Fruit fly (Drosophila melanogaster) whole organism, embryonic: Measurements from ENCODE around the gene CG33258.

Experiments
- Bgb ChIP-seq: fragments of 200-800 bp; sonication (Bioruptor generic); IDR thresholded peaks from 2 replicates; pipeline ENCODE4 v1.3.6; 2022; ENCODE audit warnings: missing biosample characterization, missing genetic modification characterization; ENCODE audit not compliant: partially characterized antibody
- CG11247 ChIP-seq: fragments of 200-800 bp; sonication (Bioruptor generic); IDR thresholded peaks from 2 replicates; pipeline ENCODE4 v1.3.6; 2022; ENCODE audit warnings: missing biosample characterization, missing genetic modification characterization
- CG11723 ChIP-seq: fragments of 200-800 bp; sonication (Bioruptor generic); optimal IDR thresholded peaks from 2 replicates; lab custom pipeline; 2017; ENCODE audit warnings: missing biosample characterization, mild to moderate bottlenecking, missing genetic modification characterization
- CG12104 ChIP-seq: fragments of 200-800 bp; sonication (Bioruptor generic); optimal IDR thresholded peaks from 3 replicates; lab custom pipeline; 2016; ENCODE audit warnings: missing biosample characterization, missing genetic modification characterization
- CG14860 ChIP-seq: fragments of 200-800 bp; sonication (Bioruptor generic); IDR thresholded peaks from 3 replicates; pipeline ENCODE4 v1.3.6; 2022; ENCODE audit warnings: missing biosample characterization, missing genetic modification characterization; ENCODE audit not compliant: partially characterized antibody
- CG15514 ChIP-seq: fragments of 200-800 bp; sonication (Bioruptor generic); optimal IDR thresholded peaks from 3 replicates; lab custom pipeline; 2017; ENCODE audit warnings: missing biosample characterization, missing genetic modification characterization, mild to moderate bottlenecking, moderate library complexity, missing genetic modification reagents
- CG16815 ChIP-seq: fragments of 200-800 bp; sonication (Bioruptor generic); optimal IDR thresholded peaks from 3 replicates; lab custom pipeline; 2017; ENCODE audit warnings: missing biosample characterization, mild to moderate bottlenecking, missing genetic modification characterization
- CG17186 ChIP-seq: fragments of 200-800 bp; sonication (Bioruptor generic); optimal IDR thresholded peaks from 3 replicates; lab custom pipeline; 2017; ENCODE audit warnings: missing biosample characterization, missing genetic modification reagents, missing genetic modification characterization
- CG17802 ChIP-seq: fragments of 200-800 bp; sonication (Bioruptor generic); optimal IDR thresholded peaks from 2 replicates; lab custom pipeline; 2018; ENCODE audit warnings: missing biosample characterization, mild to moderate bottlenecking, missing genetic modification characterization, moderate library complexity
- CG18262 ChIP-seq: fragments of 200-800 bp; optimal IDR thresholded peaks from 3 replicates; lab custom pipeline; 2019; ENCODE audit warnings: missing biosample characterization, mild to moderate bottlenecking, missing genetic modification characterization, moderate library complexity
- CG30020 ChIP-seq: fragments of 200-800 bp; optimal IDR thresholded peaks from 2 replicates; lab custom pipeline; 2019; ENCODE audit warnings: missing biosample characterization, mild to moderate bottlenecking, missing genetic modification characterization, moderate library complexity
- CG4617 ChIP-seq: fragments of 200-800 bp; sonication (Bioruptor generic); optimal IDR thresholded peaks from 3 replicates; lab custom pipeline; 2016; ENCODE audit warnings: missing biosample characterization, missing genetic modification characterization, borderline replicate concordance
- CG6272 ChIP-seq: fragments of 200-800 bp; sonication (Bioruptor generic); IDR thresholded peaks from 2 replicates; pipeline ENCODE4 v1.3.6; 2022; ENCODE audit warnings: missing biosample characterization, missing genetic modification characterization
- CG6689 ChIP-seq: fragments of 200-800 bp; sonication (Bioruptor generic); IDR thresholded peaks from 2 replicates; pipeline ENCODE4 v1.3.6; 2022; ENCODE audit warnings: missing biosample characterization, missing genetic modification characterization
- CG6791 ChIP-seq: fragments of 200-800 bp; sonication (Bioruptor generic); IDR thresholded peaks from 3 replicates; pipeline ENCODE4 v1.3.6; 2022; ENCODE audit warnings: missing biosample characterization, missing genetic modification characterization; ENCODE audit not compliant: partially characterized antibody
- CG6813 ChIP-seq: fragments of 200-800 bp; sonication (Bioruptor generic); optimal IDR thresholded peaks from 2 replicates; lab custom pipeline; 2017; ENCODE audit warnings: missing biosample characterization, missing genetic modification characterization, mild to moderate bottlenecking, moderate library complexity, missing genetic modification reagents
- CG7963 ChIP-seq: fragments of 200-800 bp; sonication (Bioruptor generic); IDR thresholded peaks from 3 replicates; pipeline ENCODE4 v1.3.6; 2022; ENCODE audit warnings: missing biosample characterization, missing genetic modification characterization; ENCODE audit not compliant: partially characterized antibody
- CG8290 ChIP-seq, 3 experiments: fragments of 200-800 bp; sonication (Bioruptor generic); optimal IDR thresholded peaks; 2 replicates each; lab custom pipeline; 2016 to 2019; ENCODE audit warnings: missing biosample characterization in 3 of 3, missing genetic modification characterization in 3 of 3, mild to moderate bottlenecking in 2 of 3, moderate library complexity in 1 of 3
- Chrac-16 ChIP-seq: fragments of 200-800 bp; sonication (Bioruptor generic); optimal IDR thresholded peaks from 3 replicates; lab custom pipeline; 2016; ENCODE audit warnings: missing biosample characterization, missing genetic modification characterization
- CoRest ChIP-seq: fragments of 200-800 bp; sonication (Bioruptor generic); optimal IDR thresholded peaks from 3 replicates; lab custom pipeline; 2018; ENCODE audit warnings: missing biosample characterization, mild to moderate bottlenecking, missing genetic modification characterization, moderate library complexity
- Dll ChIP-seq: fragments of 200-800 bp; sonication (Bioruptor generic); IDR thresholded peaks from 4 replicates; pipeline ENCODE4 v1.3.6; 2022; ENCODE audit warnings: missing biosample characterization, missing genetic modification characterization; ENCODE audit not compliant: partially characterized antibody
- ERR ChIP-seq: fragments of 200-800 bp; sonication (Bioruptor generic); optimal IDR thresholded peaks from 2 replicates; lab custom pipeline; 2016; ENCODE audit warnings: missing biosample characterization, missing genetic modification characterization
- Nf-YA ChIP-seq: fragments of 200-800 bp; sonication (Bioruptor generic); IDR thresholded peaks from 2 replicates; pipeline ENCODE4 v1.3.6; 2022; ENCODE audit warnings: missing biosample characterization, missing genetic modification characterization
- Nf-YB ChIP-seq: fragments of 200-800 bp; sonication (Bioruptor generic); optimal IDR thresholded peaks from 3 replicates; lab custom pipeline; 2019; ENCODE audit warnings: missing biosample characterization, mild to moderate bottlenecking, missing genetic modification characterization, moderate library complexity
- Ptx1 ChIP-seq: fragments of 200-800 bp; sonication (Bioruptor generic); IDR thresholded peaks from 2 replicates; pipeline ENCODE4 v1.3.6; 2022; ENCODE audit warnings: missing biosample characterization, missing genetic modification characterization
- Ssrp ChIP-seq: fragments of 200-800 bp; sonication (Bioruptor generic); optimal IDR thresholded peaks from 2 replicates; lab custom pipeline; 2018; ENCODE audit warnings: missing biosample characterization, mild to moderate bottlenecking, missing genetic modification characterization, moderate library complexity
- ato ChIP-seq: fragments of 200-800 bp; sonication (Bioruptor generic); IDR thresholded peaks from 2 replicates; pipeline ENCODE4 v1.3.6; 2022; ENCODE audit warnings: missing biosample characterization, missing genetic modification characterization; ENCODE audit not compliant: partially characterized antibody
- bcd ChIP-seq: fragments of 200-800 bp; sonication (Bioruptor generic); optimal IDR thresholded peaks from 2 replicates; lab custom pipeline; 2017; ENCODE audit warnings: missing biosample characterization, mild to moderate bottlenecking, missing genetic modification characterization
- chn ChIP-seq: fragments of 200-800 bp; sonication (Bioruptor generic); optimal IDR thresholded peaks from 2 replicates; lab custom pipeline; 2016; ENCODE audit warnings: missing biosample characterization, missing genetic modification characterization
- dpn ChIP-seq, 2 experiments: fragments of 200-800 bp; sonication (Bioruptor generic); optimal IDR thresholded peaks; 3 replicates each; lab custom pipeline; 2016; ENCODE audit warnings: missing biosample characterization in 2 of 2, missing genetic modification characterization in 2 of 2
- dysf ChIP-seq: fragments of 200-800 bp; sonication (Bioruptor generic); IDR thresholded peaks from 3 replicates; pipeline ENCODE4 v1.3.6; 2022; ENCODE audit warnings: missing biosample characterization, missing genetic modification characterization
- eve ChIP-seq, 2 experiments: fragments of >200 bp; optimal IDR thresholded peaks; 2 replicates each; lab custom pipeline; 2017; ENCODE audit warnings: missing biosample characterization in 2 of 2, missing genetic modification characterization in 2 of 2
- fd64A ChIP-seq: fragments of 200-800 bp; sonication (Bioruptor generic); optimal IDR thresholded peaks from 3 replicates; lab custom pipeline; 2018; ENCODE audit warnings: missing biosample characterization, mild to moderate bottlenecking, missing genetic modification characterization
- fd96Cb ChIP-seq: fragments of 200-800 bp; sonication (Bioruptor generic); optimal IDR thresholded peaks from 2 replicates; lab custom pipeline; 2018; ENCODE audit warnings: missing biosample characterization, mild to moderate bottlenecking, missing genetic modification characterization, moderate library complexity
- gem ChIP-seq: fragments of 200-800 bp; sonication (Bioruptor generic); optimal IDR thresholded peaks from 2 replicates; lab custom pipeline; 2019; ENCODE audit warnings: missing biosample characterization, mild to moderate bottlenecking, missing genetic modification characterization, moderate library complexity
- hkb ChIP-seq, 2 experiments: fragments of 200-800 bp in 1 of 2; fragments of >200 bp in 1 of 2; sonication (Bioruptor generic) in 1 of 2; IDR thresholded peaks in 1 of 2; optimal IDR thresholded peaks in 1 of 2; 2 replicates each; pipeline versions ENCODE4 v1.3.6 to Lab custom; 2017 to 2022; ENCODE audit warnings: missing biosample characterization in 1 of 2, missing genetic modification characterization in 1 of 2
- onecut ChIP-seq: fragments of 200-800 bp; sonication (Bioruptor generic); IDR thresholded peaks from 2 replicates; pipeline ENCODE4 v1.3.6; 2022; ENCODE audit warnings: missing biosample characterization, missing genetic modification characterization
- otp ChIP-seq: fragments of 200-800 bp; sonication (Bioruptor generic); IDR thresholded peaks from 3 replicates; pipeline ENCODE4, ENCODE4 v1.3.6; 2022; ENCODE audit warnings: missing biosample characterization, missing genetic modification characterization
- psq ChIP-seq: fragments of 200-800 bp; sonication (Bioruptor generic); optimal IDR thresholded peaks from 2 replicates; lab custom pipeline; 2017; ENCODE audit warnings: missing biosample characterization, missing genetic modification characterization
- ro ChIP-seq: fragments of 200-800 bp; sonication (Bioruptor generic); IDR thresholded peaks from 2 replicates; pipeline ENCODE4 v1.3.6; 2022; ENCODE audit warnings: missing biosample characterization, missing genetic modification characterization
- scrt ChIP-seq: fragments of 200-800 bp; sonication (Bioruptor generic); optimal IDR thresholded peaks from 2 replicates; lab custom pipeline; 2018; ENCODE audit warnings: missing biosample characterization, mild to moderate bottlenecking, missing genetic modification characterization, moderate library complexity
- shn ChIP-seq: fragments of 200-800 bp; sonication (Bioruptor generic); optimal IDR thresholded peaks from 3 replicates; lab custom pipeline; 2016; ENCODE audit warnings: missing biosample characterization, missing genetic modification characterization
- slou ChIP-seq: fragments of 200-800 bp; sonication (Bioruptor generic); optimal IDR thresholded peaks from 3 replicates; lab custom pipeline; 2016; ENCODE audit warnings: missing biosample characterization, missing genetic modification characterization
- tap ChIP-seq: fragments of 200-800 bp; optimal IDR thresholded peaks from 3 replicates; lab custom pipeline; 2019; ENCODE audit warnings: missing biosample characterization, mild to moderate bottlenecking, missing genetic modification characterization, moderate library complexity
- trem ChIP-seq: fragments of 200-800 bp; optimal IDR thresholded peaks from 3 replicates; lab custom pipeline; 2019; ENCODE audit warnings: missing biosample characterization, mild to moderate bottlenecking, missing genetic modification characterization, moderate library complexity
- unc-4 ChIP-seq: fragments of 200-800 bp; sonication (Bioruptor generic); IDR thresholded peaks from 2 replicates; pipeline ENCODE4 v1.3.6; 2022; ENCODE audit warnings: missing biosample characterization, missing genetic modification characterization; ENCODE audit not compliant: partially characterized antibody

The CG33258 gene

DNA sequence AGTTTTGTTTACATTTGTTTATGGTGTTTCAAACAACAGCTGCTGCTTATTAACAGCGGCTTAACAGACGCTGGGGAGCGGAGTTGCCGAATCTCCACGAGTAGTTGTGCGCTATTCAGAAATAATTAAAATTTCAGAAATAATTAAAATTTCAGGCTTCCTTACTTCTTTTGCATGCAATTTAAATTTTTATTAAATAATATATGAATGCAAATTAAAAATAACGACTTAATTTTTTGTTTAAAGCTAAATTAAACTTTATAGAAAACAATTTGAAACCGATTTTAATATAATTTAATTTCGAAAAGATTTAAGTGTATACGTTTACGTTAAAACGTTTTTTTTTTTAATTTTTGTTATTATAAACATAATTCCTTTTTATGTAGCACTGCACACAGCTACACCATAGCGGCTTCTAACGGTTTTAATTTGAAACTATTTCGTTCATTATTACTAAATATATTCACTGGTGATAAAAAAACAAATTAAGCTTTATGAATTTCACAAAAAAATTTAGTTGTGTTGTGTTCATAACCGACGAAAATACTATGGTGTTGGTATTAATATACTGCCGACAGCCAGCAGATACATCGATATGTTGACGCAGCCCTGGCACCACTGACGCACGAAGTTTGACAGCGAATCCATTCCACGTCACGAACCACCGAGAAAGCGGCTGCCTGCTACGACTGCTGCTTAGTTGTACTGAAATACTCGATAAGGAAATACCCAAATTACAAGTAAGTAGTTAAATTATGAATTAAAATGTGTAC lies 46.8 kb downstream of the CG33258 start, which contains the start of gene SsRbeta (continued):
- TF ChIP-seq trem (peak; percentile 43), CG7963 (GFP tag; lab: Robert Waterston, UW) (no peak), ro (no peak), scrt (GFP tag; lab: Kevin White, UChicago) (no peak), bcd (GFP tag; lab: Kevin White, UChicago) (no peak), Ptx1 (GFP tag; lab: Robert Waterston, UW) (peak; percentile 4; the same call in 1 of the 2 replicates), gem (tag; lab: Kevin White, UChicago) (peak; percentile 63), hkb (optimal IDR thresholded peaks at IDR 0.05; lab: Kevin White, UChicago) (no peak), hkb (GFP tag; IDR thresholded peaks at IDR 0.05; lab: Robert Waterston, UW) (peak; percentile 30), ato (GFP tag; lab: Robert Waterston, UW) (peak; percentile 50; the same call in 1 of the 2 replicates), CG11247 (peak; percentile 56), CG30020 (peak; percentile 51), ERR (no peak), psq (GFP tag; lab: Kevin White, UChicago) (no peak), CG18262 (tag; lab: Kevin White, UChicago) (peak; percentile 43), Chrac-16 (GFP tag; lab: Kevin White, UChicago) (no peak), CoRest (peak; percentile 46), CG8290 (GFP tag; optimal IDR thresholded peaks at IDR 0.05; lab: Kevin White, UChicago) (no peak), CG8290 (tag; optimal IDR thresholded peaks at IDR 0.05; lab: Kevin White, UChicago) (peak in 1 of 2 experiments; percentile 82), dysf (GFP tag; lab: Robert Waterston, UW) (no peak; the same call in 2 of the 3 replicates), CG17802 (tag; lab: Kevin White, UChicago) (no peak), Dll (GFP tag; lab: Robert Waterston, UW) (peak; percentile 67), Nf-YA (0 out of 2 replicates have a peak, but pooled peaks have one; percentile 11), CG6689 (GFP tag; lab: Robert Waterston, UW) (peak; percentile 43), fd64A (GFP tag; lab: Kevin White, UChicago) (no peak), Ssrp (tag; lab: Kevin White, UChicago) (peak; percentile 38), unc-4 (peak; percentile 69), CG12104 (peak; percentile 45), Bgb (GFP tag; lab: Robert Waterston, UW) (peak; percentile 84), CG17186 (peak; percentile 49), slou (GFP tag; lab: Kevin White, UChicago) (no peak), shn (no peak), tap (no peak), CG4617 (GFP tag; lab: Kevin White, UChicago) (no peak), CG6272 (no peak), eve (GFP tag; optimal IDR thresholded peaks at IDR 0.05; lab: Kevin White, UChicago) (no peak), Nf-YB (GFP tag; lab: Kevin White, UChicago) (no peak), otp (GFP tag; lab: Robert Waterston, UW) (no peak), CG16815 (no peak), CG6791 (GFP tag; lab: Robert Waterston, UW) (peak; percentile 82), chn (GFP tag; lab: Kevin White, UChicago) (no peak), fd96Cb (tag; lab: Kevin White, UChicago) (no peak), CG6813 (GFP tag; lab: Kevin White, UChicago) (no peak), CG11723 (no peak), CG15514 (GFP tag; lab: Kevin White, UChicago) (peak; percentile 79), CG14860 (GFP tag; lab: Robert Waterston, UW) (peak; percentile 43; the same call in 2 of the 3 replicates), onecut (GFP tag; lab: Robert Waterston, UW) (no peak; the same call in 1 of the 2 replicates), dpn (GFP tag; optimal IDR thresholded peaks at IDR 0.05; lab: Kevin White, UChicago) (no peak)
